Fruit fly (Drosophila melanogaster): Measurements from ENCODE around the gene ush.

The ush gene

dm6 chr2L:429680-430484 is 46.1 kb upstream of the ush start (continued):
- no peak; the same call in 2 of the 3 replicates for TF ChIP-seq otp (GFP tag; IDR thresholded peaks at IDR 0.05)
- TF ChIP-seq jigr1 (GFP tag; IDR thresholded peaks at IDR 0.05), result no peak
- TF ChIP-seq CG17612 (GFP tag; IDR thresholded peaks at IDR 0.05), result no peak
- no peak for TF ChIP-seq en (GFP tag; optimal IDR thresholded peaks at IDR 0.05)
- no peak for TF ChIP-seq CG15011 (GFP tag; optimal IDR thresholded peaks at IDR 0.05)
- no peak for TF ChIP-seq CG8478 (optimal IDR thresholded peaks at IDR 0.05)
- no peak for TF ChIP-seq CG6175 (GFP tag; IDR thresholded peaks at IDR 0.05)
- no peak for TF ChIP-seq wek (GFP tag; optimal IDR thresholded peaks at IDR 0.05)
- peak; percentile 41; the same call in 1 of the 2 replicates for TF ChIP-seq CG10959 (GFP tag; IDR thresholded peaks at IDR 0.05)
- TF ChIP-seq gro (GFP tag; optimal IDR thresholded peaks at IDR 0.05), result peak; percentile 40
- TF ChIP-seq Meics (GFP tag; optimal IDR thresholded peaks at IDR 0.05), result peak; percentile 39
- no peak for TF ChIP-seq Hr39 (optimal IDR thresholded peaks at IDR 0.05)
- peak; percentile 39 for TF ChIP-seq Usf (GFP tag; optimal IDR thresholded peaks at IDR 0.05)
- peak; percentile 55 for TF ChIP-seq rib (GFP tag; IDR thresholded peaks at IDR 0.05)
- TF ChIP-seq CG12219 (GFP tag; optimal IDR thresholded peaks at IDR 0.05), result no peak
- peak; percentile 44 for TF ChIP-seq CG12155 (GFP tag; optimal IDR thresholded peaks at IDR 0.05)
- TF ChIP-seq scrt (GFP tag; optimal IDR thresholded peaks at IDR 0.05), result no peak
- TF ChIP-seq chinmo (GFP tag; IDR thresholded peaks at IDR 0.05; ENCODE audit: partially characterized antibody), result no peak
- TF ChIP-seq gcm2 (GFP tag; optimal IDR thresholded peaks at IDR 0.05), result no peak
- TF ChIP-seq Gug (GFP tag; IDR thresholded peaks at IDR 0.05), result peak; percentile 61
- no peak for TF ChIP-seq BEAF-32 (GFP tag; optimal IDR thresholded peaks at IDR 0.05)
- peak; percentile 39 for TF ChIP-seq Spps (tag; optimal IDR thresholded peaks at IDR 0.05)
- TF ChIP-seq CG2678 (tag; optimal IDR thresholded peaks at IDR 0.05), result peak; percentile 66
- peak; percentile 48 for TF ChIP-seq CG14710 (tag; optimal IDR thresholded peaks at IDR 0.05)
- peak; percentile 31 for TF ChIP-seq tx (GFP tag; optimal IDR thresholded peaks at IDR 0.05)
- TF ChIP-seq hth (optimal IDR thresholded peaks at IDR 0.05), result no peak
- TF ChIP-seq pnt (GFP tag; optimal IDR thresholded peaks at IDR 0.05), result peak; percentile 48
- TF ChIP-seq zen (tag; optimal IDR thresholded peaks at IDR 0.05), result no peak
- TF ChIP-seq chm (GFP tag; IDR thresholded peaks at IDR 0.05), result peak; percentile 58; the same call in 1 of the 2 replicates
- TF ChIP-seq CG7786 (GFP tag; optimal IDR thresholded peaks at IDR 0.05), result peak; percentile 63
- peak; percentile 13 for TF ChIP-seq ATbp (GFP tag; optimal IDR thresholded peaks at IDR 0.05)
- TF ChIP-seq lab (GFP tag; optimal IDR thresholded peaks at IDR 0.05), result peak; percentile 66
- TF ChIP-seq CG13424 (tag; optimal IDR thresholded peaks at IDR 0.05), result peak; percentile 17
- no peak for TF ChIP-seq CG8290 (GFP tag; optimal IDR thresholded peaks at IDR 0.05)
- TF ChIP-seq CG8290 (tag; optimal IDR thresholded peaks at IDR 0.05), result no peak
- no peak for TF ChIP-seq ac (GFP tag; optimal IDR thresholded peaks at IDR 0.05)
- no peak for TF ChIP-seq cad (GFP tag; optimal IDR thresholded peaks at IDR 0.05)
- peak in 1 of 2 experiments; percentile 39 for TF ChIP-seq Hr51 (GFP tag; optimal IDR thresholded peaks at IDR 0.05)
- peak; percentile 96 for TF ChIP-seq sens (GFP tag)
- no peak; the same call in 2 of the 3 replicates for TF ChIP-seq CG11456 (GFP tag; IDR thresholded peaks at IDR 0.05)
- peak; percentile 8 for TF ChIP-seq Oli (tag; optimal IDR thresholded peaks at IDR 0.05)
- TF ChIP-seq HLH3B (GFP tag; IDR thresholded peaks at IDR 0.05), result peak; percentile 37; the same call in 1 of the 2 replicates
- no peak for TF ChIP-seq Scr (GFP tag; IDR thresholded peaks at IDR 0.05; ENCODE audit: partially characterized antibody)
- peak; percentile 5 for TF ChIP-seq Bdp1 (GFP tag; optimal IDR thresholded peaks at IDR 0.05)
- no peak for TF ChIP-seq tna (GFP tag; IDR thresholded peaks at IDR 0.05; ENCODE audit: partially characterized antibody)
- TF ChIP-seq abd-A (tag; optimal IDR thresholded peaks at IDR 0.05), result no peak
- no peak for TF ChIP-seq Atf6 (GFP tag; IDR thresholded peaks at IDR 0.05)
- no peak for TF ChIP-seq CG3065 (GFP tag; optimal IDR thresholded peaks at IDR 0.05)
- TF ChIP-seq CG6689 (GFP tag; IDR thresholded peaks at IDR 0.05), result peak; percentile 57
- peak; percentile 60 for TF ChIP-seq Dip3 (GFP tag; optimal IDR thresholded peaks at IDR 0.05)
- no peak for TF ChIP-seq CG6765 (GFP tag; optimal IDR thresholded peaks at IDR 0.05)

Measured in whole organism, embryonic.